Worm (Caenorhabditis elegans) whole organism, L1 larva: Measurements from ENCODE around the gene B0244.16.

ENCODE experiments used
- C04F5.9 ChIP-seq: sonication (generic microtip); optimal IDR thresholded peaks from 2 replicates; lab custom pipeline; 2016; ENCODE audit warnings: missing genetic modification characterization, missing compliant biosample characterization
- C16A3.4 ChIP-seq: fragments of 150-350 bp; optimal IDR thresholded peaks from 2 replicates; lab custom pipeline; 2014; ENCODE audit warnings: missing biosample characterization, missing genetic modification characterization
- F16B12.6 ChIP-seq: fragments of 150-350 bp; optimal IDR thresholded peaks from 2 replicates; lab custom pipeline; 2014; ENCODE audit warnings: missing biosample characterization, missing genetic modification characterization
- Y116A8C.19 ChIP-seq: sonication (generic microtip); optimal IDR thresholded peaks from 2 replicates; lab custom pipeline; 2016; ENCODE audit warnings: missing compliant biosample characterization, missing genetic modification characterization, borderline replicate concordance
- aly-2 ChIP-seq: fragments of 150-350 bp; optimal IDR thresholded peaks from 2 replicates; lab custom pipeline; 2014; ENCODE audit warnings: missing biosample characterization, missing genetic modification characterization
- ama-1 ChIP-seq: fragments of 150-350 bp; optimal IDR thresholded peaks from 2 replicates; lab custom pipeline; 2014
- ceh-63 ChIP-seq: fragments of 200-800 bp; sonication (Bioruptor generic); optimal IDR thresholded peaks from 2 replicates; lab custom pipeline; 2018; ENCODE audit warnings: mild to moderate bottlenecking, missing genetic modification characterization, missing compliant biosample characterization
- ceh-88 ChIP-seq: fragments of 200-800 bp; sonication (Bioruptor generic); IDR thresholded peaks from 2 replicates; pipeline ENCODE4 v1.3.6; 2022; ENCODE audit warnings: missing genetic modification characterization, missing compliant biosample characterization
- dsc-1 ChIP-seq: sonication (generic microtip); optimal IDR thresholded peaks from 2 replicates; lab custom pipeline; 2016; ENCODE audit warnings: mild to moderate bottlenecking, missing genetic modification characterization, missing compliant biosample characterization
- efl-1 ChIP-seq, 4 experiments: fragments of 150-350 bp; optimal IDR thresholded peaks in 3 of 4; peaks in 1 of 4; 1 replicate in 1 of 4; 2 replicates in 3 of 4; lab custom pipeline; 2014; ENCODE audit warnings: missing biosample characterization in 2 of 4, missing genetic modification characterization in 2 of 4, missing genetic modification reagents in 2 of 4
- egl-13 ChIP-seq: sonication (generic microtip); optimal IDR thresholded peaks from 2 replicates; lab custom pipeline; 2016; ENCODE audit warnings: missing genotype, missing genetic modification reagents, missing genetic modification characterization, missing compliant biosample characterization
- elt-2 ChIP-seq: sonication (generic microtip); optimal IDR thresholded peaks from 2 replicates; lab custom pipeline; 2016; ENCODE audit warnings: missing genetic modification characterization, mild to moderate bottlenecking, inconsistent platforms, missing compliant biosample characterization, missing genetic modification reagents
- ets-5 ChIP-seq: fragments of 200-800 bp; sonication (Bioruptor generic); IDR thresholded peaks from 2 replicates; pipeline ENCODE4 v1.3.6; 2022; ENCODE audit warnings: missing genetic modification characterization, missing compliant biosample characterization
- fkh-4 ChIP-seq: sonication (generic microtip); optimal IDR thresholded peaks from 2 replicates; lab custom pipeline; 2016; ENCODE audit warnings: missing compliant biosample characterization, missing genetic modification characterization, borderline replicate concordance
- grh-1 ChIP-seq: fragments of 200-800 bp; sonication (Bioruptor generic); IDR thresholded peaks from 2 replicates; pipeline ENCODE4 v1.3.6; 2022; ENCODE audit warnings: missing genetic modification reagents, missing genetic modification characterization, missing compliant biosample characterization
- isw-1 ChIP-seq: fragments of 200-800 bp; sonication (Bioruptor generic); IDR thresholded peaks from 2 replicates; pipeline ENCODE4 v1.3.6; 2022; ENCODE audit warnings: missing genetic modification characterization, missing compliant biosample characterization
- jun-1 ChIP-seq: fragments of 150-350 bp; optimal IDR thresholded peaks from 2 replicates; lab custom pipeline; 2014; ENCODE audit warnings: missing biosample characterization, missing genetic modification reagents, missing genetic modification characterization
- lin-13 ChIP-seq: fragments of 150-350 bp; optimal IDR thresholded peaks from 2 replicates; lab custom pipeline; 2014; ENCODE audit warnings: missing biosample characterization, missing genetic modification reagents, missing genetic modification characterization
- lin-35 ChIP-seq, 2 experiments: fragments of 150-350 bp; optimal IDR thresholded peaks; 2 replicates each; lab custom pipeline; 2014; ENCODE audit warnings: missing biosample characterization in 2 of 2, missing genetic modification characterization in 2 of 2, missing genetic modification reagents in 2 of 2
- lin-39 ChIP-seq: fragments of 150-350 bp; optimal IDR thresholded peaks from 2 replicates; lab custom pipeline; 2014; ENCODE audit warnings: missing biosample characterization, missing genetic modification reagents, missing genetic modification characterization
- lsy-2 ChIP-seq, 2 experiments: fragments of 150-350 bp; optimal IDR thresholded peaks; 2 replicates each; lab custom pipeline; 2014; ENCODE audit warnings: missing biosample characterization in 2 of 2, missing genetic modification characterization in 2 of 2
- mdl-1 ChIP-seq, 2 experiments: fragments of 150-350 bp; optimal IDR thresholded peaks; 2 replicates each; lab custom pipeline; 2014 to 2017; ENCODE audit warnings: missing biosample characterization in 2 of 2, missing genetic modification characterization in 2 of 2, inconsistent platforms in 1 of 2
- nhr-12 ChIP-seq: sonication (generic microtip); optimal IDR thresholded peaks from 2 replicates; lab custom pipeline; 2017; ENCODE audit warnings: missing biosample characterization, missing genetic modification characterization
- nhr-19 ChIP-seq: fragments of 200-800 bp; sonication (Bioruptor generic); conservative IDR thresholded peaks from 2 replicates; pipeline ENCODE4 v1.3.6; 2022; ENCODE audit warnings: missing genetic modification characterization, missing compliant biosample characterization
- nhr-20 ChIP-seq: sonication (generic microtip); optimal IDR thresholded peaks from 2 replicates; lab custom pipeline; 2016; ENCODE audit warnings: mild to moderate bottlenecking, missing genetic modification characterization, missing compliant biosample characterization
- nhr-28 ChIP-seq: fragments of 150-350 bp; optimal IDR thresholded peaks from 2 replicates; lab custom pipeline; 2014; ENCODE audit warnings: missing biosample characterization, missing genetic modification characterization
- nhr-76 ChIP-seq: sonication (generic microtip); optimal IDR thresholded peaks from 2 replicates; lab custom pipeline; 2017; ENCODE audit warnings: missing biosample characterization, missing genetic modification characterization
- nhr-85 ChIP-seq: sonication (generic microtip); peaks from one replicate; lab custom pipeline; 2016; ENCODE audit warnings: missing genetic modification characterization, inconsistent platforms, missing compliant biosample characterization
- pag-3 ChIP-seq: sonication (generic microtip); optimal IDR thresholded peaks from 2 replicates; lab custom pipeline; 2017; ENCODE audit warnings: missing genetic modification characterization, mild to moderate bottlenecking, missing compliant biosample characterization, antibody characterized with exemption, borderline replicate concordance; ENCODE audit not compliant: insufficient read depth
- pax-3 ChIP-seq: fragments of 200-800 bp; sonication (Bioruptor generic); optimal IDR thresholded peaks from 2 replicates; lab custom pipeline; 2018; ENCODE audit warnings: mild to moderate bottlenecking, missing genetic modification characterization, moderate library complexity, missing compliant biosample characterization
- snu-23 ChIP-seq: sonication (generic microtip); optimal IDR thresholded peaks from 2 replicates; lab custom pipeline; 2016; ENCODE audit warnings: missing genetic modification characterization, missing compliant biosample characterization
- sptf-1 ChIP-seq: fragments of 150-350 bp; optimal IDR thresholded peaks from 2 replicates; lab custom pipeline; 2014; ENCODE audit warnings: missing biosample characterization, missing genetic modification characterization
- sup-37 ChIP-seq: fragments of 200-800 bp; sonication (Bioruptor generic); optimal IDR thresholded peaks from 2 replicates; lab custom pipeline; 2018; ENCODE audit warnings: mild to moderate bottlenecking, missing genetic modification characterization, missing compliant biosample characterization
- tbx-2 ChIP-seq: sonication (generic microtip); optimal IDR thresholded peaks from 2 replicates; lab custom pipeline; 2016; ENCODE audit warnings: missing genetic modification characterization, missing compliant biosample characterization
- unc-130 ChIP-seq: fragments of 150-350 bp; optimal IDR thresholded peaks from 2 replicates; lab custom pipeline; 2017; ENCODE audit warnings: missing biosample characterization, missing genetic modification characterization, inconsistent platforms
- unc-86 ChIP-seq: sonication (generic microtip); optimal IDR thresholded peaks from 2 replicates; lab custom pipeline; 2016; ENCODE audit warnings: missing genetic modification characterization, missing compliant biosample characterization
- unc-98 ChIP-seq: fragments of 200-800 bp; sonication (Bioruptor generic); IDR thresholded peaks from 2 replicates; pipeline ENCODE4 v1.3.6; 2022; ENCODE audit warnings: missing genetic modification characterization, missing compliant biosample characterization
- zip-4 ChIP-seq: fragments of 200-800 bp; sonication (Bioruptor generic); optimal IDR thresholded peaks from 2 replicates; lab custom pipeline; 2018; ENCODE audit warnings: mild to moderate bottlenecking, missing genetic modification characterization, moderate library complexity, missing compliant biosample characterization

Gene B0244.16

ce11 chrIII:5730041-5730440, 10.7 kb upstream of the B0244.16 start:
- TF ChIP-seq pax-3 (tag; lab: Kevin White, UChicago) = no peak
- no peak for TF ChIP-seq mdl-1 (tag; optimal IDR thresholded peaks at IDR 0.05; lab: Kevin White, UChicago)
- no peak for TF ChIP-seq nhr-28 (tag; lab: Kevin White, UChicago)
- TF ChIP-seq nhr-85 (tag; lab: Kevin White, UChicago) = no peak
- no peak for TF ChIP-seq ceh-88 (GFP tag; lab: Robert Waterston, UW)
- no peak for TF ChIP-seq elt-2 (tag; lab: Kevin White, UChicago)
- TF ChIP-seq unc-86 (tag; lab: Kevin White, UChicago) = no peak
- TF ChIP-seq nhr-76 = no peak
- no peak for TF ChIP-seq snu-23 (GFP tag; lab: Kevin White, UChicago)
- no peak for TF ChIP-seq nhr-12 (tag; lab: Kevin White, UChicago)
- TF ChIP-seq jun-1 (tag; lab: Kevin White, UChicago) = no peak
- no peak for TF ChIP-seq dsc-1 (tag; lab: Kevin White, UChicago)
- TF ChIP-seq Y116A8C.19 (tag; lab: Kevin White, UChicago) = no peak
- no peak for TF ChIP-seq tbx-2 (tag; lab: Kevin White, UChicago)
- no peak for TF ChIP-seq fkh-4 (tag; lab: Kevin White, UChicago)
- no peak for TF ChIP-seq pag-3 (tag; lab: Kevin White, UChicago)
- TF ChIP-seq nhr-20 (tag; lab: Kevin White, UChicago) = no peak
- no peak for TF ChIP-seq ama-1 (lab: Kevin White, UChicago)
- no peak for TF ChIP-seq unc-98
- no peak for TF ChIP-seq lsy-2 (tag; optimal IDR thresholded peaks at IDR 0.05; lab: Kevin White, UChicago)

- TF ChIP-seq nhr-19 (GFP tag; lab: Robert Waterston, UW) (no peak), lsy-2 (tag; optimal IDR thresholded peaks at IDR 0.05; lab: Kevin White, UChicago) (no peak), elt-2 (tag; lab: Kevin White, UChicago) (peak; percentile 43), C16A3.4 (tag; lab: Kevin White, UChicago) (no peak), efl-1 (optimal IDR thresholded peaks at IDR 0.05; lab: Kevin White, UChicago) (no peak), efl-1 (GFP tag; optimal IDR thresholded peaks at IDR 0.05 in 1 of 2; lab: Kevin White, UChicago) (peak in 1 of 2 experiments; percentile 20), isw-1 (GFP tag; lab: Robert Waterston, UW) (no peak), fkh-4 (tag; lab: Kevin White, UChicago) (no peak), unc-130 (no peak), lin-13 (GFP tag; lab: Kevin White, UChicago) (no peak), lin-39 (no peak), grh-1 (GFP tag; lab: Robert Waterston, UW) (no peak), ets-5 (GFP tag; lab: Robert Waterston, UW) (no peak), ceh-88 (GFP tag; lab: Robert Waterston, UW) (no peak)
These were observed 9.7 kb upstream of the B0244.16 start, which contains the start of the genes B0244.9 and B0244.7 for ce11 chrIII:5730980-5731636. TSS of gene B0244.9 (minus strand) at chrIII:5731030. TSS of gene B0244.7 (plus strand) at chrIII:5731501.

- TF ChIP-seq egl-13 (tag; lab: Kevin White, UChicago) = no peak
- TF ChIP-seq fkh-4 (tag; lab: Kevin White, UChicago) = no peak
- no peak for TF ChIP-seq unc-130
- TF ChIP-seq F16B12.6 (tag; lab: Kevin White, UChicago) = no peak
These were observed 7.8 kb upstream of the B0244.16 start, which contains the start of gene B0244.17 for ce11 chrIII:5732925-5733324. TSS of gene B0244.17 (plus strand) at chrIII:5733225.

- no peak for TF ChIP-seq nhr-85 (tag; lab: Kevin White, UChicago)
- TF ChIP-seq sptf-1 = no peak
- TF ChIP-seq zip-4 (GFP tag; lab: Kevin White, UChicago) = no peak
- TF ChIP-seq lin-35 (GFP tag; optimal IDR thresholded peaks at IDR 0.05; lab: Kevin White, UChicago) = no peak
- no peak for TF ChIP-seq ceh-63 (GFP tag; lab: Kevin White, UChicago)
- no peak for TF ChIP-seq aly-2 (tag; lab: Kevin White, UChicago)
- TF ChIP-seq sup-37 = no peak
- no peak for TF ChIP-seq nhr-19 (GFP tag; lab: Robert Waterston, UW)
- no peak for TF ChIP-seq C04F5.9 (tag; lab: Kevin White, UChicago)
These were observed 6.4 kb upstream of the B0244.16 start for ce11 chrIII:5734328-5734727.
